Worm (Caenorhabditis elegans): ENCODE measurements around the gene C47E8.3.

C47E8.3 gene

ce11 chrV:14638075-14638474 lies 42.0 kb upstream of the C47E8.3 start:
- TF ChIP-seq ets-4 (tag; optimal IDR thresholded peaks at IDR 0.05): no peak
- no peak for TF ChIP-seq ceh-22 (tag; optimal IDR thresholded peaks at IDR 0.05)
- no peak for TF ChIP-seq pag-3 (tag; optimal IDR thresholded peaks at IDR 0.05; ENCODE audit: borderline replicate concordance)
- no peak for TF ChIP-seq eyg-1 (tag; optimal IDR thresholded peaks at IDR 0.05)
- no peak for TF ChIP-seq tbx-7 (tag; optimal IDR thresholded peaks at IDR 0.05)
- TF ChIP-seq unc-55 (GFP tag; optimal IDR thresholded peaks at IDR 0.05): no peak
- no peak for TF ChIP-seq ceh-31 (tag; optimal IDR thresholded peaks at IDR 0.05)
- no peak for TF ChIP-seq ceh-24 (tag; optimal IDR thresholded peaks at IDR 0.05)
- no peak for TF ChIP-seq fax-1 (tag; optimal IDR thresholded peaks at IDR 0.05)
- no peak for TF ChIP-seq zip-5 (tag; optimal IDR thresholded peaks at IDR 0.05)
- no peak for TF ChIP-seq ceh-6 (GFP tag; optimal IDR thresholded peaks at IDR 0.05)
- no peak for TF ChIP-seq K09A11.1 (tag; optimal IDR thresholded peaks at IDR 0.05; ENCODE audit: insufficient read depth)
- no peak for TF ChIP-seq elt-4 (tag; optimal IDR thresholded peaks at IDR 0.05)
- TF ChIP-seq ref-2 (tag; optimal IDR thresholded peaks at IDR 0.05): no peak
- no peak for TF ChIP-seq C38D4.7 (GFP tag; optimal IDR thresholded peaks at IDR 0.05)

- TF ChIP-seq ceh-30 (tag; optimal IDR thresholded peaks at IDR 0.05) (no peak), zip-5 (tag; optimal IDR thresholded peaks at IDR 0.05) (no peak), ceh-22 (tag; optimal IDR thresholded peaks at IDR 0.05) (no peak), nhr-11 (tag; optimal IDR thresholded peaks at IDR 0.05) (no peak)
These were observed 40.0 kb upstream of the C47E8.3 start, which contains the start of gene F43D2.7 for ce11 chrV:14640071-14640470. Gene F43D2.7, minus strand, starts transcription at chrV:14640171.

- TF ChIP-seq ceh-30 (tag; optimal IDR thresholded peaks at IDR 0.05) (no peak), unc-86 (tag; optimal IDR thresholded peaks at IDR 0.05) (no peak), nhr-11 (tag; optimal IDR thresholded peaks at IDR 0.05) (no peak), gmeb-2 (tag; optimal IDR thresholded peaks at IDR 0.05) (no peak), hlh-30 (tag; optimal IDR thresholded peaks at IDR 0.05; ENCODE audit: insufficient read depth) (no peak), T23F11.4 (GFP tag; optimal IDR thresholded peaks at IDR 0.05) (no peak), eyg-1 (tag; optimal IDR thresholded peaks at IDR 0.05) (no peak), K02D7.2 (tag; optimal IDR thresholded peaks at IDR 0.05) (no peak), odd-2 (tag; optimal IDR thresholded peaks at IDR 0.05) (no peak), npax-4 (tag; optimal IDR thresholded peaks at IDR 0.05) (no peak), pha-4 (tag; optimal IDR thresholded peaks at IDR 0.05) (no peak), pqm-1 (tag; optimal IDR thresholded peaks at IDR 0.05) (no peak), unc-42 (tag; optimal IDR thresholded peaks at IDR 0.05) (no peak)
These were observed 39.3 kb upstream of the C47E8.3 start, which contains the start of gene C54G10.1 for ce11 chrV:14640769-14641168. Gene C54G10.1, plus strand, starts transcription at chrV:14641101.

DNA sequence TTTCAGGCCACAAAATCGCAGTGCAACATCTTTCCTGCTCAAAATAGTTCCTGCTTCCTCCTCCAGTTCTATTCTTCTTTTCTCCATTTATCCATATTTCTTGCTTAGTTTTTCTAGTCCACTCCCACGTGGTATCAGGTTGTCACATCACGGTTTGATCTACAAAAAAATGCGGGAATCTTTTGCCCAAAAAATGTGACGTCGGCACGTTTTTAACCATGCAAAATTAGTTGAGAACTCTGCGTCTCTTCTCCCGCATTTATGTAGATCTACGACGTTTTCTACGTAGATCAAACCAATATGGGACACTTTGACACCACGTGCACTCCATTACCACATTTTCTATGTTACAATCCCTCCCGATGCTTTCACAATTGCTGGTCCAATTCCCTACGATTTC lies 38.1 kb upstream of the C47E8.3 start:
- no peak for TF ChIP-seq pqm-1 (tag; optimal IDR thresholded peaks at IDR 0.05)
- no peak for TF ChIP-seq tbx-7 (tag; optimal IDR thresholded peaks at IDR 0.05)
- no peak for TF ChIP-seq ttx-3 (tag; optimal IDR thresholded peaks at IDR 0.05)
- TF ChIP-seq ceh-31 (tag; optimal IDR thresholded peaks at IDR 0.05): no peak

- peak; percentile 15 for TF ChIP-seq ceh-31 (tag; optimal IDR thresholded peaks at IDR 0.05)
- TF ChIP-seq ets-4 (tag; optimal IDR thresholded peaks at IDR 0.05): no peak
- TF ChIP-seq nfya-1 (tag; optimal IDR thresholded peaks at IDR 0.05): peak; percentile 18
These were observed 34.0 kb upstream of the C47E8.3 start, which contains the start of the genes rfc-1 and pmp-3 for ce11 chrV:14645817-14646789. Gene rfc-1, minus strand, starts transcription at chrV:14645979. Gene pmp-3, plus strand, starts transcription at chrV:14646739.

DNA sequence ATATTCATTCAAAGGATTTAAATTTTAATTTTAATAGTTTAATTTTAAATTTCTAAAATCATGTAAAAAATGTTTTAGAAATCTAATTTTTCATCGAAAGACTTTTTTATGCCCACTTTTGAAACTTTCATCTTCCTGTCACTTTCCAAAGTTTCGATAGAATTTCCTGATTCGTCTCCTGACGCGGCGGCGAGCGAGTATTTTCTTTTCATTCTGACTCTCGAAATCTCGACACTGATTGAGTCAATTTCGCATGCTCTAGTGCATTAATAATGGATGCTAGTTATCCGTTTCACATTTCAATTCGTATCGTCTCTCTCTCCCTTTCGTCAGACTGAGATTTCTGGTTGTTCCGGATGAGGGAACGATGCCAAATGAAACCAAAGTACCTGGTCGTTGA lies 31.3 kb upstream of the C47E8.3 start:
- no peak for TF ChIP-seq unc-55 (GFP tag; optimal IDR thresholded peaks at IDR 0.05)
- TF ChIP-seq ceh-31 (tag; optimal IDR thresholded peaks at IDR 0.05): peak; percentile 9
- peak; percentile 30 for TF ChIP-seq unc-42 (tag; optimal IDR thresholded peaks at IDR 0.05)
